Fruit fly (Drosophila melanogaster): ENCODE results near the gene CG13070.
A peak's percentile ranks its signal among the peaks of the same experiment; 100 is the strongest.

Gene CG13070

dm6 chr3L:16272338-16272959, 9.3 kb downstream of the CG13070 start, which contains the start of gene CG13066:
CG13066 (plus strand) TSS chr3L:16272909.
- TF ChIP-seq EcR (GFP tag; optimal IDR thresholded peaks at IDR 0.05) = no peak
- TF ChIP-seq usp (GFP tag; optimal IDR thresholded peaks at IDR 0.05) = no peak
- no peak for TF ChIP-seq psq (optimal IDR thresholded peaks at IDR 0.05)
- no peak for TF ChIP-seq pan (optimal IDR thresholded peaks at IDR 0.05)
- TF ChIP-seq CG8478 (optimal IDR thresholded peaks at IDR 0.05) = no peak
- TF ChIP-seq Dll (optimal IDR thresholded peaks at IDR 0.05) = no peak

- TF ChIP-seq Dll (optimal IDR thresholded peaks at IDR 0.05) = no peak
- no peak for TF ChIP-seq pan (optimal IDR thresholded peaks at IDR 0.05)
- TF ChIP-seq usp (GFP tag; optimal IDR thresholded peaks at IDR 0.05) = no peak
- no peak for TF ChIP-seq CG8478 (optimal IDR thresholded peaks at IDR 0.05)
- no peak for TF ChIP-seq psq (optimal IDR thresholded peaks at IDR 0.05)
- TF ChIP-seq EcR (GFP tag; optimal IDR thresholded peaks at IDR 0.05) = peak in 1 of 2 experiments; percentile 71
These were observed 12.4 kb downstream of the CG13070 start for dm6 chr3L:16275391-16276017.

dm6 chr3L:16277135-16277534, 14.0 kb downstream of the CG13070 start, which contains the start of gene CG13065:
CG13065 (plus strand) TSS chr3L:16277435.
- TF ChIP-seq usp (GFP tag; optimal IDR thresholded peaks at IDR 0.05) (no peak), EcR (GFP tag; optimal IDR thresholded peaks at IDR 0.05) (no peak), psq (optimal IDR thresholded peaks at IDR 0.05) (no peak), pan (optimal IDR thresholded peaks at IDR 0.05) (no peak), Dll (optimal IDR thresholded peaks at IDR 0.05) (no peak), CG8478 (optimal IDR thresholded peaks at IDR 0.05) (no peak)

dm6 chr3L:16279171-16279570, 16.0 kb downstream of the CG13070 start, which contains the start of gene CG13050:
CG13050 (minus strand) TSS chr3L:16279271.
- no peak for TF ChIP-seq pan (optimal IDR thresholded peaks at IDR 0.05)
- TF ChIP-seq usp (GFP tag; optimal IDR thresholded peaks at IDR 0.05) = no peak
- TF ChIP-seq psq (optimal IDR thresholded peaks at IDR 0.05) = no peak
- TF ChIP-seq Dll (optimal IDR thresholded peaks at IDR 0.05) = no peak
- TF ChIP-seq EcR (GFP tag; optimal IDR thresholded peaks at IDR 0.05) = no peak
- TF ChIP-seq CG8478 (optimal IDR thresholded peaks at IDR 0.05) = no peak

dm6 chr3L:16279987-16280454, 16.9 kb downstream of the CG13070 start, which contains the start of gene CG13064:
CG13064 (plus strand) TSS chr3L:16280404.
- TF ChIP-seq usp (GFP tag; optimal IDR thresholded peaks at IDR 0.05) = no peak
- TF ChIP-seq EcR (GFP tag; optimal IDR thresholded peaks at IDR 0.05) = peak in 1 of 2 experiments; percentile 54
- TF ChIP-seq psq (optimal IDR thresholded peaks at IDR 0.05) = no peak
- TF ChIP-seq CG8478 (optimal IDR thresholded peaks at IDR 0.05) = no peak

dm6 chr3L:16281880-16282556, 18.9 kb downstream of the CG13070 start, which contains the start of gene CG13049:
CG13049 (minus strand) TSS chr3L:16281930.
- TF ChIP-seq usp (GFP tag; optimal IDR thresholded peaks at IDR 0.05) = no peak
- no peak for TF ChIP-seq Dll (optimal IDR thresholded peaks at IDR 0.05)
- TF ChIP-seq psq (optimal IDR thresholded peaks at IDR 0.05) = no peak
- TF ChIP-seq pan (optimal IDR thresholded peaks at IDR 0.05) = no peak
- no peak for TF ChIP-seq CG8478 (optimal IDR thresholded peaks at IDR 0.05)

- TF ChIP-seq psq (optimal IDR thresholded peaks at IDR 0.05) (no peak), EcR (GFP tag; optimal IDR thresholded peaks at IDR 0.05) (no peak), pan (optimal IDR thresholded peaks at IDR 0.05) (no peak), CG8478 (optimal IDR thresholded peaks at IDR 0.05) (no peak), usp (GFP tag; optimal IDR thresholded peaks at IDR 0.05) (no peak), Dll (optimal IDR thresholded peaks at IDR 0.05) (no peak)
These were observed 20.7 kb downstream of the CG13070 start, which contains the start of gene CG13048 for dm6 chr3L:16283821-16284220. CG13048 (minus strand) TSS chr3L:16283921.

- TF ChIP-seq EcR (GFP tag; optimal IDR thresholded peaks at IDR 0.05) = no peak
- no peak for TF ChIP-seq pan (optimal IDR thresholded peaks at IDR 0.05)
- TF ChIP-seq usp (GFP tag; optimal IDR thresholded peaks at IDR 0.05) = no peak
- no peak for TF ChIP-seq psq (optimal IDR thresholded peaks at IDR 0.05)
- TF ChIP-seq Dll (optimal IDR thresholded peaks at IDR 0.05) = no peak
- no peak for TF ChIP-seq CG8478 (optimal IDR thresholded peaks at IDR 0.05)
These were observed 22.3 kb downstream of the CG13070 start, which contains the start of gene CG13047 for dm6 chr3L:16285346-16285911. CG13047 (minus strand) TSS chr3L:16285396.

dm6 chr3L:16286258-16286657, 23.1 kb downstream of the CG13070 start:
- TF ChIP-seq usp (GFP tag; optimal IDR thresholded peaks at IDR 0.05) (no peak), CG8478 (optimal IDR thresholded peaks at IDR 0.05) (no peak)

- TF ChIP-seq pan (optimal IDR thresholded peaks at IDR 0.05) = no peak
- TF ChIP-seq EcR (GFP tag; optimal IDR thresholded peaks at IDR 0.05) = no peak
- no peak for TF ChIP-seq CG8478 (optimal IDR thresholded peaks at IDR 0.05)
- TF ChIP-seq Dll (optimal IDR thresholded peaks at IDR 0.05) = no peak
- TF ChIP-seq psq (optimal IDR thresholded peaks at IDR 0.05) = no peak
- no peak for TF ChIP-seq usp (GFP tag; optimal IDR thresholded peaks at IDR 0.05)
These were observed 25.2 kb downstream of the CG13070 start, which contains the start of gene CG13046 for dm6 chr3L:16288322-16288721. CG13046 (minus strand) TSS chr3L:16288422.

dm6 chr3L:16289067-16289466, 25.9 kb downstream of the CG13070 start:
- TF ChIP-seq EcR (GFP tag; optimal IDR thresholded peaks at IDR 0.05) = no peak
- no peak for TF ChIP-seq CG8478 (optimal IDR thresholded peaks at IDR 0.05)
- TF ChIP-seq usp (GFP tag; optimal IDR thresholded peaks at IDR 0.05) = no peak
